Worm (Caenorhabditis elegans): Measurements from ENCODE around the gene ZK686.2.

- TF ChIP-seq scrt-1 (GFP tag; IDR thresholded peaks at IDR 0.05) (no peak), tra-4 (tag; optimal IDR thresholded peaks at IDR 0.05) (no peak), aly-1 (tag; optimal IDR thresholded peaks at IDR 0.05) (no peak), tbx-37 (GFP tag; conservative IDR thresholded peaks at IDR 0.05) (no peak), pes-1 (GFP tag; IDR thresholded peaks at IDR 0.05) (no peak), ceh-13 (GFP tag; optimal IDR thresholded peaks at IDR 0.05) (no peak), ama-1 (optimal IDR thresholded peaks at IDR 0.05) (no peak), sea-1 (GFP tag; conservative IDR thresholded peaks at IDR 0.05) (no peak), tbx-11 (GFP tag; IDR thresholded peaks at IDR 0.05) (no peak), hnd-1 (tag; optimal IDR thresholded peaks at IDR 0.05) (no peak), flt-1 (GFP tag; IDR thresholded peaks at IDR 0.05) (no peak), F13C5.2 (tag; optimal IDR thresholded peaks at IDR 0.05) (no peak)
Observed at ce11 chrIII:7814159-7815055, 48.6 kb upstream of the ZK686.2 start, which contains the start of gene egl-5.

Data from whole organism, early embryonic.